Fruit fly (Drosophila melanogaster): Measurements from ENCODE around the gene Sld5.

Gene Sld5

DNA sequence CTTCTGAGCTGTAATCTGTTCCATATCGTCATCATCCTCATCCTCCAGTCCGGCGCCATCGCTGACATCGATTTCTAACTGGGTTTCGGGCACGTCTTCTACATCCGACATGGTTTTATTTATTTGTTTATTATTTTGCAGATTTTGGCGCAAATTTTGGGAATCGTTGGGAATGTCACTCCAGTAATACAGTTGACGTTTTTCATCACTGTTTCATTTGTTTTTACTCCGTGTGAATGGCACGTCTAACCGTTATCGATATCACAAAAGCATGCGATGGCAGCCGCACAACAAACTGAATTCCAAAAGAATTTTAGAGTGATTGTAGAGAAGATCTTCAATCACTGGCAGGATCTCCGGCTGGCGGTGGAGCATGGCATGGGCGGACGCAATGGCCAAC lies at the start of gene Sld5, which contains the start of gene CG14543:
Sld5 (minus strand) TSS at position 167 of the 400 bp plus-strand sequence.
CG14543 (plus strand) TSS at position 250 of the 400 bp plus-strand sequence.
- TF ChIP-seq pan (optimal IDR thresholded peaks at IDR 0.05) (no peak), Myc (optimal IDR thresholded peaks at IDR 0.05) (no peak), Rel (GFP tag; optimal IDR thresholded peaks at IDR 0.05) (no peak), Rel (tag; optimal IDR thresholded peaks at IDR 0.05) (peak; percentile 2), brk (GFP tag; optimal IDR thresholded peaks at IDR 0.05) (no peak), Dif (GFP tag; optimal IDR thresholded peaks at IDR 0.05; ENCODE audit: partially characterized antibody) (no peak), br (GFP tag; optimal IDR thresholded peaks at IDR 0.05) (peak; percentile 10), Hnf4 (GFP tag; optimal IDR thresholded peaks at IDR 0.05) (peak; percentile 44), h (GFP tag; optimal IDR thresholded peaks at IDR 0.05) (peak; percentile 38), Vsx2 (GFP tag; optimal IDR thresholded peaks at IDR 0.05; ENCODE audit: partially characterized antibody) (no peak), CG32264 (GFP tag; optimal IDR thresholded peaks at IDR 0.05) (no peak), rgr (GFP tag; optimal IDR thresholded peaks at IDR 0.05) (peak; percentile 42), usp (GFP tag; optimal IDR thresholded peaks at IDR 0.05) (no peak), Sp1 (GFP tag; optimal IDR thresholded peaks at IDR 0.05) (peak; percentile 2), psq (GFP tag; optimal IDR thresholded peaks at IDR 0.05) (no peak), foxo (GFP tag; optimal IDR thresholded peaks at IDR 0.05) (peak in 1 of 2 experiments; percentile 37), woc (GFP tag; optimal IDR thresholded peaks at IDR 0.05) (no peak), tai (GFP tag; optimal IDR thresholded peaks at IDR 0.05) (no peak), sage (GFP tag; optimal IDR thresholded peaks at IDR 0.05) (no peak), Dfd (GFP tag; optimal IDR thresholded peaks at IDR 0.05) (no peak), lola (GFP tag; optimal IDR thresholded peaks at IDR 0.05) (no peak), jim (GFP tag; optimal IDR thresholded peaks at IDR 0.05) (no peak), Mio (GFP tag; optimal IDR thresholded peaks at IDR 0.05) (no peak), Hr78 (GFP tag; optimal IDR thresholded peaks at IDR 0.05) (no peak), CrebA (GFP tag; optimal IDR thresholded peaks at IDR 0.05; ENCODE audit: borderline replicate concordance) (no peak)

DNA sequence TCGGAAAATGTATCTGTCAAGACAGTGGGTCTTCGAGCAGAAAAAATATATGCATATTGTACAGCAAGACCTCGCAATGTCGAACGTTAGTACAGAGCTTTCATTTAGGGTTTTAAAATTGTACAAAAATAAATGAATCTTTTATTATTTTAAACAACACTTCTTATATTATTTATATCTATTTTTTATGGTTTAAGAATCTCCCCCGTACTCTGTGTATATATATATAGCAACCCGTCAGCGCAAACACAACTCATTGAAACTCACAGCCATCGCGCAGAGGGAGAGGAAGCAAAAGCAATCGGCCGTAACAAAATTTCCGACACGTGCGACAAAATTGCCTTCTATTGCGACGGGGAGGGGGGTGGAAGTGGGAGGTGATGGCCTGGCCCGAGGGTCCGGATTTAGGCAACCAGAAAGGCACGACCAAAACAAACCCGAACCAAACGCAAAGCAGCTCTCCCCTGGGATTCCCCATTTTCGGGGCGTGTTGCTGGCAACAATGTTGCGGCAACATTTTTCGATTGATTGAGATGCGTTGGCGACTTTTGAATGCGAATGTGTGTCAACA lies 49.7 kb upstream of the Sld5 start:
- no peak for TF ChIP-seq fru (GFP tag; optimal IDR thresholded peaks at IDR 0.05)
- TF ChIP-seq Hr78 (GFP tag; optimal IDR thresholded peaks at IDR 0.05) = no peak
- TF ChIP-seq dmrt93B (GFP tag; optimal IDR thresholded peaks at IDR 0.05) = peak; percentile 34
- no peak for TF ChIP-seq GATAd (GFP tag; optimal IDR thresholded peaks at IDR 0.05)
- TF ChIP-seq tai (GFP tag; optimal IDR thresholded peaks at IDR 0.05) = no peak
- no peak for TF ChIP-seq lola (GFP tag; optimal IDR thresholded peaks at IDR 0.05)
- TF ChIP-seq Jra (GFP tag; optimal IDR thresholded peaks at IDR 0.05) = no peak
- TF ChIP-seq psq (GFP tag; optimal IDR thresholded peaks at IDR 0.05) = no peak
- no peak for TF ChIP-seq h (GFP tag; optimal IDR thresholded peaks at IDR 0.05)
- TF ChIP-seq Dfd (GFP tag; optimal IDR thresholded peaks at IDR 0.05) = no peak
- peak in 1 of 2 experiments; percentile 40 for TF ChIP-seq foxo (GFP tag; optimal IDR thresholded peaks at IDR 0.05)
- peak; percentile 32 for TF ChIP-seq HLH106 (tag; optimal IDR thresholded peaks at IDR 0.05)
- TF ChIP-seq Rel (GFP tag; optimal IDR thresholded peaks at IDR 0.05) = no peak
- TF ChIP-seq Rel (tag; optimal IDR thresholded peaks at IDR 0.05) = peak; percentile 99
- TF ChIP-seq dl (GFP tag; optimal IDR thresholded peaks at IDR 0.05; ENCODE audit: insufficient read depth in 1 of 2, partially characterized antibody in 2 of 2) = peak in 1 of 2 experiments; percentile 31
- peak; percentile 2 for TF ChIP-seq sv (GFP tag; optimal IDR thresholded peaks at IDR 0.05)
- TF ChIP-seq woc (GFP tag; optimal IDR thresholded peaks at IDR 0.05) = no peak
- TF ChIP-seq CrebA (GFP tag; optimal IDR thresholded peaks at IDR 0.05; ENCODE audit: borderline replicate concordance) = no peak
- TF ChIP-seq Mio (GFP tag; optimal IDR thresholded peaks at IDR 0.05) = no peak
- TF ChIP-seq Myc (optimal IDR thresholded peaks at IDR 0.05) = no peak

DNA sequence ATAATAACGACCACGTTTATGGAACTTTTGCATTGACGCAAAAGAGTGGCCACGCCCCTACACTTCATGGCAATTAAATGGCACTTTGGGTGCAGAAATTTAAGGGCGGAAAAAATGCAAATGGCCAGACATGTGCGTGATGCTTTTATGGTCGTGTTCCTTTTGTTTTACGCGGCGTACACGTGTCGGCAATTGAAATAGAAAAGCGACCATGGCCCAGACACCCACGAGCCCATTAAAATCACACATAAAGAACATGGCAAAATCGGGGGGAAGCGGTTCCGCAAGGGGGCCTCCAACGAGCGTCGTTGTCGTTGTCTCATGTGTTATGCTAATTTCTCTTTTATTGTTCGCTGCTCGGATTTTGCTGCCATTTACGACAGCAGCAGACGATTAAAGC lies 49.1 kb upstream of the Sld5 start:
- no peak for TF ChIP-seq sv (GFP tag; optimal IDR thresholded peaks at IDR 0.05)

dm6 chr3R:26105141-26105403 lies 48.7 kb upstream of the Sld5 start:
- TF ChIP-seq dmrt93B (GFP tag; optimal IDR thresholded peaks at IDR 0.05) = no peak
- TF ChIP-seq Myc (optimal IDR thresholded peaks at IDR 0.05) = no peak
- no peak for TF ChIP-seq ey (GFP tag; optimal IDR thresholded peaks at IDR 0.05)
- no peak for TF ChIP-seq sage (GFP tag; optimal IDR thresholded peaks at IDR 0.05)
- no peak for TF ChIP-seq dsf (GFP tag; optimal IDR thresholded peaks at IDR 0.05; ENCODE audit: borderline replicate concordance)
- TF ChIP-seq h (GFP tag; optimal IDR thresholded peaks at IDR 0.05) = no peak

Data from whole organism, wandering third instar larva.